Worm (Caenorhabditis elegans): ENCODE data around the gene C27C12.1.

DNA sequence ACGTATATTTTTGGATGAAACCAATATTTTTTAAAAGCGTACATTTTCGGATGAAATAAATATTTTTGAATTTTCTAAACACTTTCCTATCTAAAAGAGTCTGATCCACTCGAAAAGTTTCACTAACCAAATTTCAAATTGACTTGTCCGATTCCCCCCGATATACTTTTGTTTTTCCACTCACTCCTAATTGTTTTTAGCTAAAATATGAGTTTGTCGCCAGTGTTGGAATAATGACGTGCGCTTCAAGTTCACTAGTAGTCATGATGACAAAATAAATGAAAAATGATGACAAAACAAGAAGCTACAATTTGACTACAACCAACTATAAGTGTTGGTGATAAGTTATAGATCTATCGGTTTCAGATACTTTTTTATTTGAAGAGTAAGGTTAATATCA lies 44.8 kb downstream of the C27C12.1 start:
- TF ChIP-seq ama-1 (optimal IDR thresholded peaks at IDR 0.05) = no peak
- TF ChIP-seq hmbx-1 (tag; optimal IDR thresholded peaks at IDR 0.05) = no peak

Measured in whole organism, early embryonic.